Fruit fly (Drosophila melanogaster) whole organism, embryonic: ENCODE data around the gene TyrRII.

ENCODE experiments used
- Atf-2 ChIP-seq: fragments of 200-800 bp; sonication (Bioruptor generic); optimal IDR thresholded peaks from 2 replicates; lab custom pipeline; 2016; ENCODE audit warnings: missing biosample characterization, missing genetic modification characterization
- Bgb ChIP-seq: fragments of 200-800 bp; sonication (Bioruptor generic); IDR thresholded peaks from 2 replicates; pipeline ENCODE4 v1.3.6; 2022; ENCODE audit warnings: missing biosample characterization, missing genetic modification characterization; ENCODE audit not compliant: partially characterized antibody
- BtbVII ChIP-seq: fragments of 200-800 bp; sonication (Bioruptor generic); optimal IDR thresholded peaks from 3 replicates; lab custom pipeline; 2017; ENCODE audit warnings: missing biosample characterization, mild to moderate bottlenecking, missing genetic modification characterization
- CG10979 ChIP-seq: fragments of 200-800 bp; sonication (Bioruptor generic); optimal IDR thresholded peaks from 2 replicates; lab custom pipeline; 2018; ENCODE audit warnings: missing biosample characterization, mild to moderate bottlenecking, missing genetic modification characterization, moderate library complexity
- CG11085 ChIP-seq: fragments of 200-800 bp; sonication (Bioruptor generic); IDR thresholded peaks from 2 replicates; pipeline ENCODE4 v1.3.6; 2022; ENCODE audit warnings: missing biosample characterization, missing genetic modification characterization
- CG12104 ChIP-seq: fragments of 200-800 bp; sonication (Bioruptor generic); optimal IDR thresholded peaks from 3 replicates; lab custom pipeline; 2016; ENCODE audit warnings: missing biosample characterization, missing genetic modification characterization
- CG12155 ChIP-seq: fragments of 200-800 bp; sonication (Bioruptor generic); optimal IDR thresholded peaks from 3 replicates; lab custom pipeline; 2016; ENCODE audit warnings: missing biosample characterization, missing genetic modification characterization
- CG1233 ChIP-seq: fragments of 200-800 bp; sonication (Bioruptor generic); optimal IDR thresholded peaks from 4 replicates; lab custom pipeline; 2018; ENCODE audit warnings: missing biosample characterization, mild to moderate bottlenecking, missing genetic modification characterization
- CG12942 ChIP-seq: fragments of 200-800 bp; sonication (Bioruptor generic); optimal IDR thresholded peaks from 3 replicates; lab custom pipeline; 2016; ENCODE audit warnings: missing biosample characterization, missing genetic modification characterization
- CG1529 ChIP-seq: fragments of 200-800 bp; sonication (Bioruptor generic); optimal IDR thresholded peaks from 3 replicates; lab custom pipeline; 2018; ENCODE audit warnings: missing biosample characterization, missing genetic modification characterization
- CG2129 ChIP-seq: fragments of 200-800 bp; sonication (Bioruptor generic); IDR thresholded peaks from 2 replicates; pipeline ENCODE4 v1.3.6; 2022; ENCODE audit warnings: missing biosample characterization, missing genetic modification characterization; ENCODE audit not compliant: partially characterized antibody
- CG2875 ChIP-seq: fragments of 200-800 bp; sonication (Bioruptor generic); optimal IDR thresholded peaks from 2 replicates; lab custom pipeline; 2017; ENCODE audit warnings: missing biosample characterization, mild to moderate bottlenecking, missing genetic modification characterization, missing genetic modification reagents
- CG30403 ChIP-seq: fragments of 200-800 bp; sonication (Bioruptor generic); optimal IDR thresholded peaks from 3 replicates; lab custom pipeline; 2016; ENCODE audit warnings: missing biosample characterization, missing genetic modification characterization
- CG31388 ChIP-seq: fragments of 200-800 bp; sonication (Bioruptor generic); optimal IDR thresholded peaks from 2 replicates; lab custom pipeline; 2016; ENCODE audit warnings: missing biosample characterization, missing genetic modification characterization
- CG31441 ChIP-seq: fragments of 200-800 bp; sonication (Bioruptor generic); IDR thresholded peaks from 2 replicates; pipeline ENCODE4 v1.3.6; 2022; ENCODE audit warnings: missing biosample characterization, missing genetic modification characterization
- CG43689 ChIP-seq: fragments of 200-800 bp; sonication (Bioruptor generic); IDR thresholded peaks from 2 replicates; pipeline ENCODE4 v1.3.6; 2022; ENCODE audit warnings: missing biosample characterization, missing genetic modification characterization
- CG4424 ChIP-seq: fragments of 200-800 bp; sonication (Bioruptor generic); optimal IDR thresholded peaks from 3 replicates; lab custom pipeline; 2016; ENCODE audit warnings: missing biosample characterization, missing genetic modification characterization
- CG5953 ChIP-seq: fragments of 200-800 bp; sonication (Bioruptor generic); IDR thresholded peaks from 2 replicates; pipeline ENCODE4 v1.3.6; 2022; ENCODE audit warnings: missing biosample characterization, missing genetic modification characterization
- CG8290 ChIP-seq, 3 experiments: fragments of 200-800 bp; sonication (Bioruptor generic); optimal IDR thresholded peaks; 2 replicates each; lab custom pipeline; 2016 to 2019; ENCODE audit warnings: missing biosample characterization in 3 of 3, missing genetic modification characterization in 3 of 3, mild to moderate bottlenecking in 2 of 3, moderate library complexity in 1 of 3
- CG8359 ChIP-seq: fragments of 200-800 bp; sonication (Bioruptor generic); optimal IDR thresholded peaks from 2 replicates; lab custom pipeline; 2017; ENCODE audit warnings: missing biosample characterization, mild to moderate bottlenecking, missing genetic modification characterization, borderline replicate concordance
- CHES-1-like ChIP-seq: fragments of 200-800 bp; sonication (Bioruptor generic); optimal IDR thresholded peaks from 2 replicates; lab custom pipeline; 2016; ENCODE audit warnings: missing biosample characterization, missing genetic modification characterization
- Dfd ChIP-seq, 2 experiments: fragments of >200 bp; optimal IDR thresholded peaks; 2 replicates each; lab custom pipeline; 2017; ENCODE audit warnings: missing biosample characterization in 2 of 2, missing genetic modification characterization in 2 of 2
- Dll ChIP-seq: fragments of 200-800 bp; sonication (Bioruptor generic); IDR thresholded peaks from 4 replicates; pipeline ENCODE4 v1.3.6; 2022; ENCODE audit warnings: missing biosample characterization, missing genetic modification characterization; ENCODE audit not compliant: partially characterized antibody
- Dp ChIP-seq: fragments of 200-800 bp; sonication (Bioruptor generic); optimal IDR thresholded peaks from 2 replicates; lab custom pipeline; 2018; ENCODE audit warnings: missing biosample characterization, mild to moderate bottlenecking, missing genetic modification characterization, moderate library complexity
- Dref ChIP-seq: fragments of 200-800 bp; sonication (Bioruptor generic); IDR thresholded peaks from 2 replicates; pipeline ENCODE4 v1.3.6; 2022; ENCODE audit warnings: missing biosample characterization, missing genetic modification characterization
- Lhr ChIP-seq: fragments of 200-800 bp; sonication (Bioruptor generic); optimal IDR thresholded peaks from 3 replicates; lab custom pipeline; 2017; ENCODE audit warnings: mild to moderate bottlenecking, missing biosample characterization, missing genetic modification reagents, missing genetic modification characterization
- Med ChIP-seq: fragments of 200-800 bp; sonication (Bioruptor generic); peaks from one replicate; lab custom pipeline; 2016; ENCODE audit warnings: missing biosample characterization, missing genetic modification characterization, mild to moderate bottlenecking, inconsistent platforms, moderate library complexity
- Meics ChIP-seq: fragments of 200-800 bp; sonication (Bioruptor generic); optimal IDR thresholded peaks from 2 replicates; lab custom pipeline; 2017; ENCODE audit warnings: missing biosample characterization, mild to moderate bottlenecking, missing genetic modification characterization
- Six4 ChIP-seq: fragments of 200-800 bp; sonication (Bioruptor generic); optimal IDR thresholded peaks from 2 replicates; lab custom pipeline; 2016; ENCODE audit warnings: missing biosample characterization, missing genetic modification characterization
- Sry-β ChIP-seq: fragments of 200-800 bp; sonication (Bioruptor generic); optimal IDR thresholded peaks from 2 replicates; lab custom pipeline; 2018; ENCODE audit warnings: missing biosample characterization, mild to moderate bottlenecking, missing genetic modification characterization, moderate library complexity
- TFAM ChIP-seq: fragments of 200-800 bp; sonication (Bioruptor generic); optimal IDR thresholded peaks from 2 replicates; lab custom pipeline; 2017; ENCODE audit warnings: missing biosample characterization, missing genetic modification characterization, inconsistent platforms
- Taf1 ChIP-seq: fragments of 200-800 bp; sonication (Bioruptor generic); IDR thresholded peaks from 2 replicates; pipeline ENCODE4 v1.3.6; 2022; ENCODE audit warnings: missing biosample characterization, missing genetic modification characterization
- Xbp1 ChIP-seq: fragments of 200-800 bp; sonication (Bioruptor generic); optimal IDR thresholded peaks from 3 replicates; lab custom pipeline; 2016; ENCODE audit warnings: missing biosample characterization, mild to moderate bottlenecking, missing genetic modification characterization
- YL-1 ChIP-seq: fragments of 200-800 bp; sonication (Bioruptor generic); optimal IDR thresholded peaks from 3 replicates; lab custom pipeline; 2017; ENCODE audit warnings: missing biosample characterization, mild to moderate bottlenecking, missing genetic modification characterization
- amos ChIP-seq: fragments of 200-800 bp; sonication (Bioruptor generic); IDR thresholded peaks from 2 replicates; pipeline ENCODE4 v1.3.6; 2022; ENCODE audit warnings: missing biosample characterization, missing genetic modification characterization; ENCODE audit not compliant: partially characterized antibody
- gem ChIP-seq: fragments of 200-800 bp; sonication (Bioruptor generic); optimal IDR thresholded peaks from 2 replicates; lab custom pipeline; 2019; ENCODE audit warnings: missing biosample characterization, mild to moderate bottlenecking, missing genetic modification characterization, moderate library complexity
- inv ChIP-seq: fragments of 200-800 bp; sonication (Bioruptor generic); IDR thresholded peaks from 2 replicates; pipeline ENCODE4 v1.3.6; 2022; ENCODE audit warnings: missing biosample characterization, missing genetic modification characterization; ENCODE audit not compliant: partially characterized antibody
- luna ChIP-seq: fragments of 200-800 bp; sonication (Bioruptor generic); optimal IDR thresholded peaks from 2 replicates; lab custom pipeline; 2016; ENCODE audit warnings: missing biosample characterization, missing genetic modification characterization
- pfk ChIP-seq: fragments of 200-800 bp; sonication (Bioruptor generic); optimal IDR thresholded peaks from 2 replicates; lab custom pipeline; 2018; ENCODE audit warnings: missing biosample characterization, mild to moderate bottlenecking, missing genetic modification characterization, moderate library complexity
- row ChIP-seq: fragments of 200-800 bp; sonication (Bioruptor generic); IDR thresholded peaks from 3 replicates; pipeline ENCODE4 v1.3.6; 2022; ENCODE audit warnings: missing biosample characterization, missing genetic modification characterization
- sisA ChIP-seq: fragments of 200-800 bp; sonication (Bioruptor generic); IDR thresholded peaks from 2 replicates; pipeline ENCODE4 v1.3.6; 2022; ENCODE audit warnings: missing biosample characterization, missing genetic modification characterization
- sqz ChIP-seq: fragments of 200-800 bp; sonication (Bioruptor generic); optimal IDR thresholded peaks from 3 replicates; lab custom pipeline; 2018; ENCODE audit warnings: missing biosample characterization, mild to moderate bottlenecking, missing genetic modification characterization
- stwl ChIP-seq: fragments of 200-800 bp; sonication (Bioruptor generic); optimal IDR thresholded peaks from 3 replicates; lab custom pipeline; 2018; ENCODE audit warnings: missing biosample characterization, mild to moderate bottlenecking, missing genetic modification characterization, moderate library complexity
- tgo ChIP-seq: fragments of 200-800 bp; sonication (Bioruptor generic); IDR thresholded peaks from 3 replicates; pipeline ENCODE4 v1.3.6; 2022; ENCODE audit warnings: missing biosample characterization, missing genetic modification characterization
- tio ChIP-seq: fragments of 200-800 bp; sonication (Bioruptor generic); optimal IDR thresholded peaks from 2 replicates; lab custom pipeline; 2017; ENCODE audit warnings: missing biosample characterization, missing genetic modification characterization, inconsistent platforms
- tx ChIP-seq: fragments of 200-800 bp; sonication (Bioruptor generic); optimal IDR thresholded peaks from 2 replicates; lab custom pipeline; 2016; ENCODE audit warnings: missing biosample characterization, missing genetic modification characterization
- usp ChIP-seq: fragments of >200 bp; optimal IDR thresholded peaks from 2 replicates; lab custom pipeline; 2017; ENCODE audit warnings: missing biosample characterization, missing genetic modification characterization
- vvl ChIP-seq: fragments of 200-800 bp; sonication (Bioruptor generic); IDR thresholded peaks from 2 replicates; pipeline ENCODE4 v1.3.6; 2022; ENCODE audit warnings: missing biosample characterization, missing genetic modification characterization
- zfh1 ChIP-seq: fragments of 200-800 bp; sonication (Bioruptor generic); IDR thresholded peaks from 3 replicates; pipeline ENCODE4 v1.3.6; 2022; ENCODE audit warnings: missing biosample characterization, missing genetic modification characterization

TyrRII gene

DNA sequence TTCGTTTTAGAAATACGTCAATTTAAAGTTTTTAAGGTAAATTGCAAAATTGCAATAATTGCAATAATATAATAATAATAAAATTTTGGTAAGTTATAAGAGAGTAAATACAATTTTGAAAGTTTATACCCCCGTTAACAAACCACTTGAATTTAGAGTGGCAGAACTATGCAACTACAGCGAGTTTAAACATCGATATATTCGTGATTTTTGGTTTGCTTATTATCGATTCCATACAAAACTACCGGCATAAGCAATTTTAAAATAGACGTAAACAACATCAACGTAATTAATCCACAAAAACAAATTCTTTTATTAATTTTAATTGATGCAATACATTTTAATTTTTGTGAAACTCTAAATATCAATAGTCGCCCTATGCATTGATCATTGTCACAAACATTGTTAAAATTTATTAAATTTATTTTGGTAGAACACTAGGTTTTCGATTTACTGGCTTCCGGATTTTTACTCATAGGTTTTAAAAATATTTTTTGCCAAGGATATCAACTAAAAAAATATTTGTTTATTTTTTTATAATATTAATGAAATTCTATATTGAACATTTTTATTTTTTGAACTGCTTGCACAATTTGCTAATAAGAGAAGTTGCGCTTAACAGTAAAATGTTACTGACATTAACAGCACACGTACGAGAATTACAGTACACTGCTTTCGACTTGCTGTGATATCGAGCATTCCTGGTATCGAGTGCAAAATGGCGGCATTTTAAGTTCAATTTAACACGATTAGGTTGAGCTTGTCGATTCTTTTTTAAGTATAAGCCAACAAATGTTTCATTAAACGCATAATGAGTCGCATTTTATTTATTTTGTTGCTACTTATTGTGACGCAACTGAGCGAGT lies 17.4 kb upstream of the TyrRII start, which contains the start of gene Pxt:
Pxt (plus strand) TSS at position 695 of the 866 bp plus-strand sequence.
- TF ChIP-seq sisA (GFP tag; lab: Robert Waterston, UW) (no peak), Dp (GFP tag; lab: Kevin White, UChicago) (peak; percentile 82), tgo (GFP tag; lab: Robert Waterston, UW) (no peak), amos (GFP tag; lab: Robert Waterston, UW) (peak; percentile 37; the same call in 1 of the 2 replicates), tx (GFP tag; lab: Kevin White, UChicago) (no peak), Sry-β (GFP tag; lab: Kevin White, UChicago) (no peak), Taf1 (GFP tag; lab: Robert Waterston, UW) (no peak), stwl (tag; lab: Kevin White, UChicago) (peak; percentile 60), TFAM (no peak), luna (no peak), CG1233 (GFP tag; lab: Kevin White, UChicago) (no peak), CG43689 (GFP tag; lab: Robert Waterston, UW) (no peak), Lhr (GFP tag; lab: Kevin White, UChicago) (peak; percentile 5), CHES-1-like (GFP tag; lab: Kevin White, UChicago) (no peak), YL-1 (GFP tag; lab: Kevin White, UChicago) (no peak), tio (GFP tag; lab: Kevin White, UChicago) (no peak), Med (GFP tag; lab: Kevin White, UChicago) (peak; percentile 16), vvl (GFP tag; lab: Robert Waterston, UW) (no peak), Six4 (GFP tag; lab: Kevin White, UChicago) (no peak), CG4424 (GFP tag; lab: Kevin White, UChicago) (no peak), CG12155 (GFP tag; lab: Kevin White, UChicago) (peak; percentile 70), Meics (GFP tag; lab: Kevin White, UChicago) (no peak), Bgb (GFP tag; lab: Robert Waterston, UW) (peak; percentile 3; the same call in 1 of the 2 replicates), CG8359 (GFP tag; lab: Kevin White, UChicago) (no peak), CG2129 (no peak), inv (GFP tag; lab: Robert Waterston, UW) (no peak), CG5953 (no peak), CG2875 (GFP tag; lab: Kevin White, UChicago) (no peak), CG30403 (GFP tag; lab: Kevin White, UChicago) (no peak), BtbVII (GFP tag; lab: Kevin White, UChicago) (no peak), zfh1 (GFP tag; lab: Robert Waterston, UW) (no peak), sqz (no peak), Atf-2 (GFP tag; lab: Kevin White, UChicago) (no peak), CG8290 (GFP tag; optimal IDR thresholded peaks at IDR 0.05; lab: Kevin White, UChicago) (no peak), CG8290 (tag; optimal IDR thresholded peaks at IDR 0.05; lab: Kevin White, UChicago) (peak in 1 of 2 experiments; percentile 28), usp (no peak), Dfd (GFP tag; optimal IDR thresholded peaks at IDR 0.05; lab: Kevin White, UChicago) (no peak), Dref (peak; percentile 70), gem (tag; lab: Kevin White, UChicago) (no peak), row (no peak), pfk (GFP tag; lab: Kevin White, UChicago) (no peak), CG10979 (tag; lab: Kevin White, UChicago) (no peak), CG11085 (GFP tag; lab: Robert Waterston, UW) (no peak), Xbp1 (no peak), CG31388 (GFP tag; lab: Kevin White, UChicago) (no peak), CG31441 (0 out of 2 replicates have a peak, but pooled peaks have one; percentile 18), CG12942 (GFP tag; lab: Kevin White, UChicago) (no peak), CG1529 (GFP tag; lab: Kevin White, UChicago) (no peak), CG12104 (GFP tag; lab: Kevin White, UChicago) (no peak), Dll (GFP tag; lab: Robert Waterston, UW) (no peak)
